Worm (Caenorhabditis elegans) whole organism, L2 larva: Measurements from ENCODE around the gene K09E3.7.

Experiments used
- C34F6.9 ChIP-seq: fragments of 150-350 bp; optimal IDR thresholded peaks from 2 replicates; lab custom pipeline; 2014; ENCODE audit warnings: missing biosample characterization, missing genetic modification characterization
- F13H6.1 ChIP-seq: sonication (generic microtip); optimal IDR thresholded peaks from 2 replicates; lab custom pipeline; 2016; ENCODE audit warnings: missing genetic modification characterization, missing compliant biosample characterization
- R02D3.7 ChIP-seq: fragments of 150-350 bp; optimal IDR thresholded peaks from 2 replicates; lab custom pipeline; 2014; ENCODE audit warnings: missing biosample characterization, missing genetic modification characterization
- Y55F3AM.14 ChIP-seq: fragments of 200-800 bp; sonication (Bioruptor generic); optimal IDR thresholded peaks from 2 replicates; lab custom pipeline; 2018; ENCODE audit warnings: mild to moderate bottlenecking, missing genetic modification characterization, missing compliant biosample characterization
- ZK546.5 ChIP-seq: sonication (generic microtip); optimal IDR thresholded peaks from 2 replicates; lab custom pipeline; 2017; ENCODE audit warnings: missing biosample characterization, missing genetic modification characterization
- alr-1 ChIP-seq: fragments of 150-350 bp; optimal IDR thresholded peaks from 2 replicates; lab custom pipeline; 2014; ENCODE audit warnings: missing biosample characterization, missing genetic modification characterization
- aly-2 ChIP-seq: fragments of 150-350 bp; optimal IDR thresholded peaks from 2 replicates; lab custom pipeline; 2014; ENCODE audit warnings: missing biosample characterization, missing genetic modification characterization
- ama-1 ChIP-seq: fragments of 150-350 bp; optimal IDR thresholded peaks from 2 replicates; lab custom pipeline; 2018; ENCODE audit warnings: inconsistent platforms
- blmp-1 ChIP-seq: sonication (generic microtip); optimal IDR thresholded peaks from 2 replicates; lab custom pipeline; 2017; ENCODE audit warnings: missing genetic modification characterization, mild to moderate bottlenecking, missing compliant biosample characterization, antibody characterized with exemption, moderate library complexity; ENCODE audit not compliant: insufficient read depth
- ceh-16 ChIP-seq: fragments of 150-350 bp; optimal IDR thresholded peaks from 2 replicates; lab custom pipeline; 2014; ENCODE audit warnings: missing biosample characterization, missing genetic modification characterization
- ceh-82 ChIP-seq: fragments of 150-350 bp; optimal IDR thresholded peaks from 2 replicates; lab custom pipeline; 2014; ENCODE audit warnings: missing biosample characterization, missing genetic modification characterization
- crh-2 ChIP-seq: sonication (generic microtip); optimal IDR thresholded peaks from 2 replicates; lab custom pipeline; 2017; ENCODE audit warnings: missing biosample characterization, missing genetic modification characterization
- dmd-4 ChIP-seq: sonication (generic microtip); optimal IDR thresholded peaks from 2 replicates; lab custom pipeline; 2017; ENCODE audit warnings: missing biosample characterization, missing genetic modification characterization
- egl-27 ChIP-seq: sonication (generic microtip); optimal IDR thresholded peaks from 3 replicates; lab custom pipeline; 2017; ENCODE audit warnings: missing biosample characterization, missing genetic modification reagents, missing genetic modification characterization
- elt-1 ChIP-seq: fragments of 150-350 bp; optimal IDR thresholded peaks from 2 replicates; lab custom pipeline; 2014; ENCODE audit warnings: missing biosample characterization, missing genetic modification characterization
- fos-1 ChIP-seq: fragments of 150-350 bp; optimal IDR thresholded peaks from 2 replicates; lab custom pipeline; 2014; ENCODE audit warnings: missing biosample characterization, missing genetic modification characterization
- gmeb-1 ChIP-seq: fragments of 150-350 bp; optimal IDR thresholded peaks from 2 replicates; lab custom pipeline; 2014; ENCODE audit warnings: missing biosample characterization, missing genetic modification characterization
- lin-11 ChIP-seq: fragments of 150-350 bp; sonication (generic microtip); optimal IDR thresholded peaks from 2 replicates; lab custom pipeline; 2014; ENCODE audit warnings: missing biosample characterization, missing genetic modification characterization, inconsistent platforms, mixed read lengths
- lin-13 ChIP-seq: fragments of 150-350 bp; optimal IDR thresholded peaks from 2 replicates; lab custom pipeline; 2014; ENCODE audit warnings: missing biosample characterization, missing genetic modification reagents, missing genetic modification characterization
- lin-39 ChIP-seq: fragments of 150-350 bp; optimal IDR thresholded peaks from 2 replicates; lab custom pipeline; 2014; ENCODE audit warnings: missing biosample characterization, missing genetic modification reagents, missing genetic modification characterization
- lsy-2 ChIP-seq, 2 experiments: fragments of 150-350 bp in 1 of 2; sonication (generic microtip) in 1 of 2; optimal IDR thresholded peaks; 2 replicates each; lab custom pipeline; 2014 to 2017; ENCODE audit warnings: missing biosample characterization in 2 of 2, missing genetic modification characterization in 2 of 2
- mab-5 ChIP-seq: fragments of 150-350 bp; optimal IDR thresholded peaks from 2 replicates; lab custom pipeline; 2014; ENCODE audit warnings: missing biosample characterization, missing genetic modification characterization
- mbf-1 ChIP-seq: sonication (generic microtip); optimal IDR thresholded peaks from 2 replicates; lab custom pipeline; 2017; ENCODE audit warnings: missing biosample characterization, missing genetic modification characterization
- mdl-1 ChIP-seq, 2 experiments: fragments of 150-350 bp in 1 of 2; sonication (generic microtip) in 1 of 2; optimal IDR thresholded peaks; 2 replicates each; lab custom pipeline; 2017; ENCODE audit warnings: missing biosample characterization in 2 of 2, missing genetic modification characterization in 2 of 2
- nhr-10 ChIP-seq: sonication (generic microtip); optimal IDR thresholded peaks from 2 replicates; lab custom pipeline; 2017; ENCODE audit warnings: missing biosample characterization, missing genetic modification characterization
- nhr-11 ChIP-seq: fragments of 150-350 bp; optimal IDR thresholded peaks from 2 replicates; lab custom pipeline; 2014; ENCODE audit warnings: missing biosample characterization, missing genetic modification characterization
- nhr-12 ChIP-seq: fragments of 150-350 bp; optimal IDR thresholded peaks from 2 replicates; lab custom pipeline; 2014; ENCODE audit warnings: missing biosample characterization, missing genetic modification characterization
- nhr-129 ChIP-seq: fragments of 150-350 bp; optimal IDR thresholded peaks from 2 replicates; lab custom pipeline; 2014; ENCODE audit warnings: missing biosample characterization, missing genetic modification characterization
- nhr-21 ChIP-seq: fragments of 150-350 bp; optimal IDR thresholded peaks from 2 replicates; lab custom pipeline; 2014; ENCODE audit warnings: missing biosample characterization, missing genetic modification characterization
- nhr-237 ChIP-seq: fragments of 150-350 bp; optimal IDR thresholded peaks from 2 replicates; lab custom pipeline; 2014; ENCODE audit warnings: missing biosample characterization, missing genetic modification characterization
- nhr-6 ChIP-seq: fragments of 150-350 bp; optimal IDR thresholded peaks from 2 replicates; lab custom pipeline; 2014; ENCODE audit warnings: missing biosample characterization, missing genetic modification characterization
- nhr-77 ChIP-seq: fragments of 150-350 bp; optimal IDR thresholded peaks from 2 replicates; lab custom pipeline; 2014; ENCODE audit warnings: missing biosample characterization, missing genetic modification characterization
- peb-1 ChIP-seq: fragments of 150-350 bp; optimal IDR thresholded peaks from 2 replicates; lab custom pipeline; 2014; ENCODE audit warnings: missing biosample characterization, missing genetic modification characterization
- sem-4 ChIP-seq: fragments of 150-350 bp; optimal IDR thresholded peaks from 2 replicates; lab custom pipeline; 2014; ENCODE audit warnings: missing biosample characterization, missing genetic modification reagents, missing genetic modification characterization
- skn-1 ChIP-seq: sonication (generic microtip); optimal IDR thresholded peaks from 2 replicates; lab custom pipeline; 2017; ENCODE audit warnings: missing biosample characterization, missing genetic modification characterization
- sma-3 ChIP-seq: sonication (generic microtip); optimal IDR thresholded peaks from 2 replicates; lab custom pipeline; 2016; ENCODE audit warnings: missing genetic modification reagents, missing genetic modification characterization, missing compliant biosample characterization
- sma-9 ChIP-seq, 2 experiments: fragments of 150-350 bp in 1 of 2; sonication (generic microtip) in 1 of 2; optimal IDR thresholded peaks; 2 replicates each; lab custom pipeline; 2014 to 2016; ENCODE audit warnings: missing genetic modification characterization in 2 of 2, mild to moderate bottlenecking in 1 of 2, missing biosample characterization in 1 of 2, missing compliant biosample characterization in 1 of 2, missing genetic modification reagents in 1 of 2, moderate library complexity in 1 of 2
- snpc-4 ChIP-seq: fragments of 150-350 bp; optimal IDR thresholded peaks from 2 replicates; lab custom pipeline; 2014; ENCODE audit warnings: missing biosample characterization, missing genetic modification characterization
- unc-39 ChIP-seq: fragments of 150-350 bp; optimal IDR thresholded peaks from 2 replicates; lab custom pipeline; 2014; ENCODE audit warnings: missing biosample characterization, missing genetic modification characterization
- unc-55 ChIP-seq: fragments of 150-350 bp; sonication (generic microtip); optimal IDR thresholded peaks from 3 replicates; lab custom pipeline; 2014; ENCODE audit warnings: missing biosample characterization, missing genetic modification reagents, missing genetic modification characterization
- unc-62 ChIP-seq: fragments of 150-350 bp; optimal IDR thresholded peaks from 2 replicates; lab custom pipeline; 2014; ENCODE audit warnings: missing biosample characterization, missing genetic modification reagents, missing genetic modification characterization
- zag-1 ChIP-seq: fragments of 150-350 bp; optimal IDR thresholded peaks from 2 replicates; lab custom pipeline; 2014; ENCODE audit warnings: missing biosample characterization, missing genetic modification characterization
- ztf-1 ChIP-seq: fragments of 200-800 bp; sonication (Bioruptor generic); conservative IDR thresholded peaks from 2 replicates; pipeline ENCODE4 v1.3.6; 2022; ENCODE audit warnings: missing genetic modification characterization, missing compliant biosample characterization
- ztf-11 ChIP-seq: sonication (generic microtip); optimal IDR thresholded peaks from 2 replicates; lab custom pipeline; 2017; ENCODE audit warnings: missing biosample characterization, missing genetic modification characterization
- ztf-4 ChIP-seq: fragments of 150-350 bp; optimal IDR thresholded peaks from 2 replicates; lab custom pipeline; 2014; ENCODE audit warnings: missing biosample characterization, missing genetic modification characterization

The K09E3.7 gene

DNA sequence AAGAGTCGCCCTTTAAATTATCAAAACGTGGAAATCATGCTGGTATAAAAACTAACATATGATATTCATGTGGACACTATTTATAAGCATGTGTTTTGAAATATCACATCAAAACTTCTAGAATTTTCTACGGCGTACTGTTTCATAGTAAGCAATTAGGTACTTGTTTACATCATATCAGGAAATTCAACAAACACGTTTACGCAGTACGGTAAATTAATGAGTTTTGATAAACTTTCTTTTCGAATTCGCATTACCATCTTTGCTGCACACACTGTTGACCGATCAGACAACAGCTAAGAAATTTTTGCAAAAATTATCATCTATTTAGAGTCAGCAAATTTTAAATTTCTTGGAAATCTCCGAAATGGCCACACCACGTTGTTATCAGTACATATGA, 6.1 kb upstream of the K09E3.7 start (continued):
- no peak for TF ChIP-seq lin-11 (tag; lab: Kevin White, UChicago)
- TF ChIP-seq unc-39: no peak
- no peak for TF ChIP-seq ztf-1 (GFP tag; lab: Robert Waterston, UW)
- TF ChIP-seq nhr-237 (tag; lab: Kevin White, UChicago): no peak
- TF ChIP-seq lin-39: no peak
- no peak for TF ChIP-seq egl-27 (tag; lab: Kevin White, UChicago)

DNA sequence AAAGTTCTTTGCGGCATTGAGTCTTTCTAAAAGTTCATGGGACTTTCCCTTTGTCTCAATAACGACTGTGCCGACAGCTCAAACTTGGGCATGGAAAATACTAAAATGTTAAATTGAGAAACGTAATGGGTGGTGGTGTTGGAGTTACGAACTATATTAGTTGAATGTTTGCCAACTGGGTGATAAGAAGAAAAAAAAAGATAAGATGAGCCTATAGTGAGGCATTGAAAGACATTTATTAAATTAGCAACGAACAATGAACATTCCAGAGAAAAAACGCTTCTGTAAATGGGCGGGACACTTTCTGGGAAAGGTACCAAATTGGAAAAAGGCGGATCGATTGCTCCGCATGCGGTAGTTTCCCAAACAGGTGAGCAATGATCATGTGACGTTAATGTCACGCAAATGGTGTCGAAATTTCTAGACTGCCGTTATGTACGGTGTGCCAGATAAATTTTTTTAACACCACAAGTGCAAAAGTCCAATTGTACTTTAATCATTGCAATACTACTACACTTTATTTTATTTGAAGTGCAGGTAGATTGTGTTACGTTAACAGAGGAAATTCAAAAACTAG, 5.0 kb upstream of the K09E3.7 start:
- TF ChIP-seq ceh-82 (tag; lab: Kevin White, UChicago): no peak
- TF ChIP-seq unc-55 (GFP tag; lab: Kevin White, UChicago): no peak
- TF ChIP-seq R02D3.7 (tag; lab: Kevin White, UChicago): no peak
- no peak for TF ChIP-seq zag-1 (tag; lab: Kevin White, UChicago)
- peak; percentile 1 for TF ChIP-seq blmp-1 (tag; lab: Kevin White, UChicago)
- no peak for TF ChIP-seq elt-1 (tag; lab: Kevin White, UChicago)
- TF ChIP-seq nhr-129 (tag; lab: Kevin White, UChicago): peak; percentile 7
- TF ChIP-seq fos-1 (tag; lab: Kevin White, UChicago): peak; percentile 15
- no peak for TF ChIP-seq nhr-12 (tag; lab: Kevin White, UChicago)
- no peak for TF ChIP-seq mbf-1 (tag; lab: Kevin White, UChicago)
- TF ChIP-seq peb-1 (tag; lab: Kevin White, UChicago): no peak
- TF ChIP-seq sma-3 (GFP tag; lab: Kevin White, UChicago): peak; percentile 13
- no peak for TF ChIP-seq ceh-16 (tag; lab: Kevin White, UChicago)
- TF ChIP-seq F13H6.1: peak; percentile 8
- TF ChIP-seq crh-2 (tag; lab: Kevin White, UChicago): peak; percentile 36
- TF ChIP-seq sma-9 (GFP tag; optimal IDR thresholded peaks at IDR 0.05; lab: Kevin White, UChicago): peak; percentile 31
- TF ChIP-seq sma-9 (tag; optimal IDR thresholded peaks at IDR 0.05; lab: Kevin White, UChicago): no peak

DNA sequence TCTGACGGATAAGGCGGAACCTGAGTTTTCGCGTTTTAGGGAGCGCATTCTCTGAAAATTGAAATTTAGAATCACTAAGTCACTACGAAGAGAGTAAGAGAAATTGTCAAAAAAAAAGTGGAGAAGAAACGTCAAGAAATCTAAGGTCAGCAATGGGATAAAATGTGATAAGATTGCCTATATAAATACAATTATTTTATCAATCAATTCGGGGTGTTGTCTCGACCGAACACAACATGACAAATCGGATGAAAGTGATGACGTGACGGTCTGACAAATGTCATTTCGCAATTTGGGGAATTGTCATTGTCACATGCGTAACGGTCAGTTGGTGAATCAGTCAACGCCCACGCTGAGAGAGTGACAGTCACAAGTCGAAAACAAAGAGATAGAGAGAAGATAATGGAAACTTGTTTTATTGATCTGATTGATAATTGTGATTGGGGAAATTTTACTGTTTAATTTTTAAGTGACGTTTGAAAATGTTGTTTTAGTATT, 3.8 kb upstream of the K09E3.7 start, which contains the start of gene cnp-3:
Gene cnp-3, minus strand, starts transcription at position 51 of the 498 bp plus-strand sequence.
- TF ChIP-seq lsy-2 (tag; optimal IDR thresholded peaks at IDR 0.05; lab: Kevin White, UChicago): no peak
- no peak for TF ChIP-seq elt-1 (tag; lab: Kevin White, UChicago)
- no peak for TF ChIP-seq lin-11 (tag; lab: Kevin White, UChicago)
- no peak for TF ChIP-seq unc-62 (GFP tag; lab: Kevin White, UChicago)
- peak; percentile 77 for TF ChIP-seq nhr-21 (tag; lab: Kevin White, UChicago)
- no peak for TF ChIP-seq C34F6.9
- TF ChIP-seq nhr-6 (tag; lab: Kevin White, UChicago): no peak
- TF ChIP-seq lin-39: no peak
- no peak for TF ChIP-seq R02D3.7 (tag; lab: Kevin White, UChicago)
- TF ChIP-seq dmd-4 (tag; lab: Kevin White, UChicago): no peak
- TF ChIP-seq blmp-1 (tag; lab: Kevin White, UChicago): peak; percentile 44
- no peak for TF ChIP-seq snpc-4 (tag; lab: Kevin White, UChicago)
- TF ChIP-seq gmeb-1: peak; percentile 26
- TF ChIP-seq skn-1 (tag; lab: Kevin White, UChicago): peak; percentile 32
- peak; percentile 1 for TF ChIP-seq nhr-129 (tag; lab: Kevin White, UChicago)
- TF ChIP-seq zag-1 (tag; lab: Kevin White, UChicago): no peak
- no peak for TF ChIP-seq nhr-237 (tag; lab: Kevin White, UChicago)
- no peak for TF ChIP-seq Y55F3AM.14 (GFP tag; lab: Kevin White, UChicago)
- TF ChIP-seq mdl-1 (tag; optimal IDR thresholded peaks at IDR 0.05; lab: Kevin White, UChicago): no peak
- no peak for TF ChIP-seq unc-39
- TF ChIP-seq aly-2 (tag; lab: Kevin White, UChicago): no peak
- TF ChIP-seq nhr-10 (tag; lab: Kevin White, UChicago): no peak
- no peak for TF ChIP-seq ceh-16 (tag; lab: Kevin White, UChicago)
- TF ChIP-seq ztf-11 (tag; lab: Kevin White, UChicago): no peak
- no peak for TF ChIP-seq ZK546.5 (tag; lab: Kevin White, UChicago)
- no peak for TF ChIP-seq ama-1 (lab: Kevin White, UChicago)
- TF ChIP-seq egl-27 (tag; lab: Kevin White, UChicago): no peak
- no peak for TF ChIP-seq sma-9 (GFP tag; optimal IDR thresholded peaks at IDR 0.05; lab: Kevin White, UChicago)
- TF ChIP-seq sma-9 (tag; optimal IDR thresholded peaks at IDR 0.05; lab: Kevin White, UChicago): no peak
- peak; percentile 63 for TF ChIP-seq fos-1 (tag; lab: Kevin White, UChicago)
- TF ChIP-seq unc-55 (GFP tag; lab: Kevin White, UChicago): no peak
- no peak for TF ChIP-seq mbf-1 (tag; lab: Kevin White, UChicago)
- no peak for TF ChIP-seq sem-4
- no peak for TF ChIP-seq nhr-12 (tag; lab: Kevin White, UChicago)
- peak; percentile 80 for TF ChIP-seq sma-3 (GFP tag; lab: Kevin White, UChicago)
- TF ChIP-seq nhr-11 (tag; lab: Kevin White, UChicago): no peak
- TF ChIP-seq crh-2 (tag; lab: Kevin White, UChicago): peak; percentile 41
- no peak for TF ChIP-seq mab-5
- no peak for TF ChIP-seq ceh-82 (tag; lab: Kevin White, UChicago)
- TF ChIP-seq ztf-4 (tag; lab: Kevin White, UChicago): no peak
- TF ChIP-seq alr-1 (tag; lab: Kevin White, UChicago): no peak
- TF ChIP-seq peb-1 (tag; lab: Kevin White, UChicago): no peak
- TF ChIP-seq ztf-1 (GFP tag; lab: Robert Waterston, UW): no peak
- no peak for TF ChIP-seq F13H6.1
- TF ChIP-seq nhr-77 (tag; lab: Kevin White, UChicago): no peak
- no peak for TF ChIP-seq lin-13
